Fruit fly (Drosophila melanogaster) whole organism, adult: ENCODE measurements around the gene Gr8a.

ENCODE experiments used
- CG33017 ChIP-seq: fragments of 200-800 bp; sonication (Bioruptor generic); optimal IDR thresholded peaks from 2 replicates; lab custom pipeline; 2018; ENCODE audit warnings: missing biosample characterization, mild to moderate bottlenecking, missing genetic modification characterization, moderate library complexity
- CG5204 ChIP-seq: fragments of 200-800 bp; sonication (Bioruptor generic); optimal IDR thresholded peaks from 2 replicates; lab custom pipeline; 2016; ENCODE audit warnings: missing biosample characterization, missing genetic modification characterization
- Clk ChIP-seq: fragments of 200-800 bp; sonication (Bioruptor generic); optimal IDR thresholded peaks from 2 replicates; lab custom pipeline; 2017; ENCODE audit warnings: missing biosample characterization, missing genetic modification characterization
- Crg-1 ChIP-seq: fragments of 200-800 bp; sonication (Bioruptor generic); optimal IDR thresholded peaks from 2 replicates; lab custom pipeline; 2016; ENCODE audit warnings: missing biosample characterization, missing genetic modification characterization
- bab1 ChIP-seq: fragments of 200-800 bp; sonication (Bioruptor generic); optimal IDR thresholded peaks from 3 replicates; lab custom pipeline; 2019; ENCODE audit warnings: missing biosample characterization, mild to moderate bottlenecking, missing genetic modification characterization, moderate library complexity
- cic ChIP-seq: fragments of 200-800 bp; sonication (Bioruptor generic); optimal IDR thresholded peaks from 2 replicates; lab custom pipeline; 2017; ENCODE audit warnings: missing biosample characterization, mild to moderate bottlenecking, missing genetic modification characterization, moderate library complexity
- kay ChIP-seq: fragments of 200-800 bp; sonication (Bioruptor generic); peaks from one replicate; lab custom pipeline; 2016; ENCODE audit warnings: missing biosample characterization, missing genetic modification characterization, borderline replicate concordance
- ovo ChIP-seq: fragments of 200-800 bp; sonication (Bioruptor generic); optimal IDR thresholded peaks from 2 replicates; lab custom pipeline; 2016; ENCODE audit warnings: missing biosample characterization, missing genetic modification characterization
- toe ChIP-seq: fragments of 200-800 bp; sonication (Bioruptor generic); optimal IDR thresholded peaks from 2 replicates; lab custom pipeline; 2016; ENCODE audit warnings: missing biosample characterization, missing genetic modification characterization

DNA sequence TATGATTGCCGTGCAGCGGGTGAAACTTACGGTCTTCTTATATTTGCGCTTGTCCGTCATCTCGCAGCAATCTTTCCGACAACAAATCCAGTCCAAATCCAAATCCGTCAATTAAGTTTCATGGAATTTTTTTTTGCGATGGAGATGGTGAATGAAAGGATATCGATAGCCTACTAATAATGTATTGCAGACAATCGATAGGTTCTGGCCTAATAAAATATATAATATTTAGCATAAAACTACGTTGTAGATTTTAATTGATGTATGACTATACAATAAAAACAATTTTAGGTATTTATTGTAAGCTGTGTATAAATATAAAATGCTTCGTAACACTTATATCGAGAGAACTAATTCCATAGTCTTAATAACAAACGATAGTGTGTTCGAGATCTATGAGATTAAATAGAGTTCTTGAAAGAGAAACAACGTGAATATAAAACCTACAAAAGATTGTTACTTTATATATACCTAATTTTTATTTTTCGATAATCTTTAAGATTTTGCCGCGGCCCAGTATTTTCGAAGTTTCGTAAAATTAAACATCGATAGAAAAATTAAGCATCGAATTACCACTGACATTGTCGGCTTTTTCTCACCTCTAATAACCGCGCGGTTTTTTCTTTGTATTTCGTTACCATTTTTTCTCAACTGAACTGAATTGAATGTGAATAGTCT, 46.0 kb downstream of the Gr8a start, which contains the start of the genes Cfp1 and Aladin:
- TF ChIP-seq toe (GFP tag; lab: Kevin White, UChicago) (no peak), kay (GFP tag; lab: Kevin White, UChicago) (no peak), Clk (GFP tag; lab: Kevin White, UChicago) (no peak), CG5204 (GFP tag; lab: Kevin White, UChicago) (no peak), ovo (GFP tag; lab: Kevin White, UChicago) (no peak), Crg-1 (GFP tag; lab: Kevin White, UChicago) (no peak), bab1 (GFP tag; lab: Kevin White, UChicago) (no peak), CG33017 (tag; lab: Kevin White, UChicago) (no peak), cic (GFP tag; lab: Kevin White, UChicago) (no peak)
